Worm (Caenorhabditis elegans) whole organism, midembryonic: ENCODE measurements around the gene pgph-1.

ENCODE experiments used
- T22C8.4 ChIP-seq: fragments of 200-800 bp; sonication (Bioruptor generic); IDR thresholded peaks from 2 replicates; pipeline ENCODE4 v1.3.6; 2022; ENCODE audit warnings: missing genetic modification characterization, missing compliant biosample characterization
- cog-1 ChIP-seq: sonication (generic microtip); optimal IDR thresholded peaks from 2 replicates; lab custom pipeline; 2016; ENCODE audit warnings: missing genetic modification characterization, missing compliant biosample characterization
- flt-1 ChIP-seq: fragments of 200-800 bp; sonication (Bioruptor generic); IDR thresholded peaks from 2 replicates; pipeline ENCODE4 v1.3.6; 2022; ENCODE audit warnings: missing genetic modification characterization, missing compliant biosample characterization
- klf-2 ChIP-seq: fragments of 200-800 bp; sonication (Bioruptor generic); conservative IDR thresholded peaks from 2 replicates; pipeline ENCODE4 v1.3.6; 2022; ENCODE audit warnings: missing genetic modification reagents, missing genetic modification characterization, missing compliant biosample characterization
- med-1 ChIP-seq: sonication (generic microtip); optimal IDR thresholded peaks from 2 replicates; lab custom pipeline; 2017; ENCODE audit warnings: missing genetic modification characterization, mild to moderate bottlenecking, missing compliant biosample characterization, antibody characterized with exemption, missing genetic modification reagents; ENCODE audit not compliant: insufficient read depth
- ref-1 ChIP-seq: fragments of 200-800 bp; sonication (Bioruptor generic); conservative IDR thresholded peaks from 2 replicates; pipeline ENCODE4 v1.3.6; 2022; ENCODE audit warnings: missing genetic modification reagents, missing genetic modification characterization, missing compliant biosample characterization
- ztf-23 ChIP-seq: fragments of 200-800 bp; sonication (Bioruptor generic); IDR thresholded peaks from 2 replicates; pipeline ENCODE4 v1.3.6; 2022; ENCODE audit warnings: missing genetic modification reagents, missing genetic modification characterization, missing compliant biosample characterization
- ztf-29 ChIP-seq: fragments of 200-800 bp; sonication (Bioruptor generic); IDR thresholded peaks from 2 replicates; pipeline ENCODE4 v1.3.6; 2022; ENCODE audit warnings: missing genetic modification reagents, missing genetic modification characterization, missing compliant biosample characterization

ce11 chrV:5739438-5739837, 13.9 kb downstream of the pgph-1 start:
- TF ChIP-seq ztf-29 (GFP tag; lab: Robert Waterston, UW) (no peak), flt-1 (GFP tag; lab: Robert Waterston, UW) (no peak), ref-1 (GFP tag; lab: Robert Waterston, UW) (no peak), cog-1 (no peak), klf-2 (GFP tag; lab: Robert Waterston, UW) (no peak), med-1 (no peak), ztf-23 (GFP tag; lab: Robert Waterston, UW) (no peak), T22C8.4 (no peak)
